Worm (Caenorhabditis elegans) whole organism, L3 larva: ENCODE results near the gene K08D9.6.

Experiments
- R02D3.7 ChIP-seq: fragments of 150-350 bp; optimal IDR thresholded peaks from 2 replicates; lab custom pipeline; 2014; ENCODE audit warnings: missing biosample characterization, missing genetic modification characterization
- aly-2 ChIP-seq: fragments of 150-350 bp; optimal IDR thresholded peaks from 2 replicates; lab custom pipeline; 2014; ENCODE audit warnings: missing biosample characterization, missing genetic modification characterization
- ama-1 ChIP-seq: fragments of 150-350 bp; optimal IDR thresholded peaks from 2 replicates; lab custom pipeline; 2018
- egl-27 ChIP-seq: sonication (generic microtip); optimal IDR thresholded peaks from 4 replicates; lab custom pipeline; 2017; ENCODE audit warnings: missing biosample characterization, missing genetic modification reagents, missing genetic modification characterization
- elt-2 ChIP-seq: sonication (generic microtip); optimal IDR thresholded peaks from 2 replicates; lab custom pipeline; 2016; ENCODE audit warnings: missing genetic modification reagents, mild to moderate bottlenecking, missing genetic modification characterization, missing compliant biosample characterization
- fos-1 ChIP-seq: fragments of 150-350 bp; optimal IDR thresholded peaks from 2 replicates; lab custom pipeline; 2014; ENCODE audit warnings: missing biosample characterization, missing genetic modification characterization
- lin-39 ChIP-seq: fragments of 150-350 bp; optimal IDR thresholded peaks from 2 replicates; lab custom pipeline; 2018; ENCODE audit warnings: missing biosample characterization, missing genetic modification reagents, missing genetic modification characterization
- nfya-1 ChIP-seq: sonication (generic microtip); optimal IDR thresholded peaks from 2 replicates; lab custom pipeline; 2017; ENCODE audit warnings: missing genetic modification characterization, mild to moderate bottlenecking, missing compliant biosample characterization, antibody characterized with exemption, moderate library complexity; ENCODE audit not compliant: insufficient read depth
- nhr-76 ChIP-seq: fragments of 150-350 bp; sonication (generic microtip); optimal IDR thresholded peaks from 5 replicates; lab custom pipeline; 2014; ENCODE audit warnings: missing biosample characterization, missing genetic modification characterization
- nhr-77 ChIP-seq: fragments of 150-350 bp; optimal IDR thresholded peaks from 2 replicates; lab custom pipeline; 2014; ENCODE audit warnings: missing biosample characterization, missing genetic modification characterization
- pqm-1 ChIP-seq: fragments of 150-350 bp; optimal IDR thresholded peaks from 2 replicates; lab custom pipeline; 2017; ENCODE audit warnings: missing biosample characterization, missing genetic modification characterization, inconsistent platforms
- unc-39 ChIP-seq: sonication (generic microtip); optimal IDR thresholded peaks from 4 replicates; lab custom pipeline; 2017; ENCODE audit warnings: missing biosample characterization, missing genetic modification characterization
- unc-62 ChIP-seq: fragments of 150-350 bp; sonication (generic microtip); optimal IDR thresholded peaks from 4 replicates; lab custom pipeline; 2014; ENCODE audit warnings: missing biosample characterization, missing genetic modification reagents, missing genetic modification characterization
- ztf-11 ChIP-seq: fragments of 150-350 bp; optimal IDR thresholded peaks from 2 replicates; lab custom pipeline; 2014; ENCODE audit warnings: missing biosample characterization, missing genetic modification characterization

DNA sequence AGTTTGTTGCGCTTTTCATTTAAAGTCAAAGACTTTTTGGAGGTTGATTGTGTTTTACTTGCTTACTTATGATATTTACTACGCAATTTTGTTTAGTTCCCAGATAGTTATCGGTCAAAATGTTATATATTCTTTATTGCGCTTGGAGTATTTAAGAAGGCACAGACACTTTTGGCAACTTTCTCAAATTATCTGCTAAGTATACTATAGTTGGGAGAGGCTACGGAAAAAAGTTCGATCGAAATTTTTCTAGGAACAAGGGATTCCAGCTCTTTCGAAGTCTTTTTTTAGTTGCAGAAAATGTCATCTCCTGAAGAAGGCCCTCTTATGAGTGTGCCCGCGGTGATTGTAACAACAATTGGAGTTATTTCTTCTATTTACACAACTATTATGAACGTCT, 25.3 kb upstream of the K08D9.6 start, which contains the start of gene srbc-5:
- TF ChIP-seq egl-27 (tag; lab: Kevin White, UChicago) (no peak), ztf-11 (tag; lab: Kevin White, UChicago) (no peak), lin-39 (no peak), nfya-1 (tag; lab: Kevin White, UChicago) (no peak), unc-62 (GFP tag; lab: Kevin White, UChicago) (no peak), unc-39 (tag; lab: Kevin White, UChicago) (no peak), elt-2 (no peak), ama-1 (lab: Kevin White, UChicago) (no peak), nhr-76 (tag; lab: Kevin White, UChicago) (no peak), fos-1 (no peak), pqm-1 (no peak), nhr-77 (tag; lab: Kevin White, UChicago) (no peak), R02D3.7 (no peak), aly-2 (tag; lab: Kevin White, UChicago) (no peak)
